Fruit fly (Drosophila melanogaster) whole organism, embryonic: ENCODE results near the gene CG14840.

ENCODE experiments used
- CG1024 ChIP-seq: fragments of 200-800 bp; sonication (Bioruptor generic); IDR thresholded peaks from 2 replicates; pipeline ENCODE4 v1.3.6; 2022; ENCODE audit warnings: missing biosample characterization, missing genetic modification characterization
- CG11560 ChIP-seq: fragments of 200-800 bp; sonication (Bioruptor generic); IDR thresholded peaks from 3 replicates; pipeline ENCODE4 v1.3.6; 2022; ENCODE audit warnings: missing biosample characterization, missing genetic modification characterization
- CG12219 ChIP-seq: fragments of 200-800 bp; sonication (Bioruptor generic); optimal IDR thresholded peaks from 3 replicates; lab custom pipeline; 2018; ENCODE audit warnings: missing biosample characterization, mild to moderate bottlenecking, missing genetic modification characterization
- CG13296 ChIP-seq: fragments of 200-800 bp; sonication (Bioruptor generic); optimal IDR thresholded peaks from 3 replicates; lab custom pipeline; 2018; ENCODE audit warnings: missing biosample characterization, mild to moderate bottlenecking, missing genetic modification characterization
- CG14050 ChIP-seq: fragments of 200-800 bp; sonication (Bioruptor generic); IDR thresholded peaks from 3 replicates; pipeline ENCODE4 v1.3.6; 2022; ENCODE audit warnings: missing biosample characterization, missing genetic modification characterization
- CG15073 ChIP-seq: fragments of 200-800 bp; sonication (Bioruptor generic); optimal IDR thresholded peaks from 2 replicates; lab custom pipeline; 2016; ENCODE audit warnings: missing biosample characterization, missing genetic modification characterization
- CG17568 ChIP-seq: fragments of 200-800 bp; sonication (Bioruptor generic); optimal IDR thresholded peaks from 2 replicates; lab custom pipeline; 2018; ENCODE audit warnings: missing biosample characterization, mild to moderate bottlenecking, missing genetic modification characterization, moderate library complexity
- CG18476 ChIP-seq: fragments of 200-800 bp; sonication (Bioruptor generic); optimal IDR thresholded peaks from 2 replicates; lab custom pipeline; 2016; ENCODE audit warnings: missing biosample characterization, mild to moderate bottlenecking, missing genetic modification characterization
- CG2116 ChIP-seq: fragments of 200-800 bp; sonication (Bioruptor generic); optimal IDR thresholded peaks from 3 replicates; lab custom pipeline; 2018; ENCODE audit warnings: missing biosample characterization, mild to moderate bottlenecking, missing genetic modification characterization
- CG2875 ChIP-seq: fragments of 200-800 bp; sonication (Bioruptor generic); optimal IDR thresholded peaks from 2 replicates; lab custom pipeline; 2017; ENCODE audit warnings: missing biosample characterization, mild to moderate bottlenecking, missing genetic modification characterization, missing genetic modification reagents
- CG43689 ChIP-seq: fragments of 200-800 bp; sonication (Bioruptor generic); IDR thresholded peaks from 2 replicates; pipeline ENCODE4 v1.3.6; 2022; ENCODE audit warnings: missing biosample characterization, missing genetic modification characterization
- CG4707 ChIP-seq: fragments of 200-800 bp; sonication (Bioruptor generic); optimal IDR thresholded peaks from 2 replicates; lab custom pipeline; 2018; ENCODE audit warnings: missing biosample characterization, mild to moderate bottlenecking, missing genetic modification characterization, moderate library complexity
- CG7987 ChIP-seq: fragments of 200-800 bp; sonication (Bioruptor generic); optimal IDR thresholded peaks from 2 replicates; lab custom pipeline; 2018; ENCODE audit warnings: missing biosample characterization, mild to moderate bottlenecking, missing genetic modification characterization, moderate library complexity
- CG8765 ChIP-seq: fragments of 200-800 bp; sonication (Bioruptor generic); IDR thresholded peaks from 2 replicates; pipeline ENCODE4 v1.3.6; 2022; ENCODE audit warnings: missing biosample characterization, missing genetic modification characterization
- CG9797 ChIP-seq: fragments of 200-800 bp; sonication (Bioruptor generic); optimal IDR thresholded peaks from 3 replicates; lab custom pipeline; 2018; ENCODE audit warnings: missing biosample characterization, mild to moderate bottlenecking, missing genetic modification characterization
- CHES-1-like ChIP-seq: fragments of 200-800 bp; sonication (Bioruptor generic); optimal IDR thresholded peaks from 2 replicates; lab custom pipeline; 2016; ENCODE audit warnings: missing biosample characterization, missing genetic modification characterization
- D ChIP-seq, 2 experiments: fragments of 200-800 bp in 1 of 2; fragments of >200 bp in 1 of 2; sonication (Bioruptor generic) in 1 of 2; optimal IDR thresholded peaks; 2 replicates in 1 of 2; 3 replicates in 1 of 2; lab custom pipeline; 2017; ENCODE audit warnings: mild to moderate bottlenecking in 1 of 2, missing biosample characterization in 1 of 2, missing genetic modification characterization in 1 of 2, missing genetic modification reagents in 1 of 2
- D19A ChIP-seq: fragments of 200-800 bp; optimal IDR thresholded peaks from 3 replicates; lab custom pipeline; 2019; ENCODE audit warnings: missing biosample characterization, mild to moderate bottlenecking, missing genetic modification characterization, moderate library complexity
- Drgx ChIP-seq: fragments of 200-800 bp; sonication (Bioruptor generic); IDR thresholded peaks from 2 replicates; pipeline ENCODE4 v1.3.6; 2022; ENCODE audit warnings: missing biosample characterization, missing genetic modification characterization
- Fer3 ChIP-seq: fragments of 200-800 bp; sonication (Bioruptor generic); optimal IDR thresholded peaks from 2 replicates; lab custom pipeline; 2018; ENCODE audit warnings: missing biosample characterization, mild to moderate bottlenecking, missing genetic modification characterization, moderate library complexity
- HLHmδ ChIP-seq: fragments of 200-800 bp; sonication (Bioruptor generic); optimal IDR thresholded peaks from 2 replicates; lab custom pipeline; 2018; ENCODE audit warnings: missing biosample characterization, mild to moderate bottlenecking, missing genetic modification characterization, moderate library complexity
- Hand ChIP-seq: fragments of 200-800 bp; sonication (Bioruptor generic); optimal IDR thresholded peaks from 2 replicates; lab custom pipeline; 2017; ENCODE audit warnings: mild to moderate bottlenecking, missing biosample characterization, missing genetic modification reagents, missing genetic modification characterization
- Hmr ChIP-seq: fragments of 200-800 bp; sonication (Bioruptor generic); optimal IDR thresholded peaks from 3 replicates; lab custom pipeline; 2017; ENCODE audit warnings: mild to moderate bottlenecking, missing biosample characterization, missing genetic modification reagents, missing genetic modification characterization
- Hr51 ChIP-seq, 2 experiments: fragments of 200-800 bp; sonication (Bioruptor generic); optimal IDR thresholded peaks; 2 replicates in 1 of 2; 3 replicates in 1 of 2; lab custom pipeline; 2016 to 2018; ENCODE audit warnings: missing biosample characterization in 2 of 2, missing genetic modification characterization in 2 of 2, mild to moderate bottlenecking in 1 of 2, moderate library complexity in 1 of 2
- Hsf ChIP-seq: fragments of 200-800 bp; sonication (Bioruptor generic); optimal IDR thresholded peaks from 3 replicates; lab custom pipeline; 2016; ENCODE audit warnings: missing biosample characterization, missing genetic modification characterization
- MBD-R2 ChIP-seq: fragments of 200-800 bp; sonication (Bioruptor generic); IDR thresholded peaks from 2 replicates; pipeline ENCODE4 v1.3.6; 2022; ENCODE audit warnings: missing biosample characterization, missing genetic modification characterization
- Mad ChIP-seq: fragments of 200-800 bp; sonication (Bioruptor generic); optimal IDR thresholded peaks from 2 replicates; lab custom pipeline; 2016; ENCODE audit warnings: missing biosample characterization, missing genetic modification characterization
- NFAT ChIP-seq: fragments of 200-800 bp; sonication (Bioruptor generic); IDR thresholded peaks from 2 replicates; pipeline ENCODE4 v1.3.6; 2022; ENCODE audit warnings: missing biosample characterization, missing genetic modification characterization
- YL-1 ChIP-seq: fragments of 200-800 bp; sonication (Bioruptor generic); optimal IDR thresholded peaks from 3 replicates; lab custom pipeline; 2017; ENCODE audit warnings: missing biosample characterization, mild to moderate bottlenecking, missing genetic modification characterization
- ab ChIP-seq: fragments of 200-800 bp; sonication (Bioruptor generic); optimal IDR thresholded peaks from 2 replicates; lab custom pipeline; 2016; ENCODE audit warnings: missing biosample characterization, missing genetic modification characterization
- az2 ChIP-seq: fragments of 200-800 bp; sonication (Bioruptor generic); optimal IDR thresholded peaks from 3 replicates; lab custom pipeline; 2016; ENCODE audit warnings: missing biosample characterization, missing genetic modification characterization
- cato ChIP-seq: fragments of 200-800 bp; sonication (Bioruptor generic); optimal IDR thresholded peaks from 2 replicates; lab custom pipeline; 2016; ENCODE audit warnings: missing biosample characterization, missing genetic modification characterization, borderline replicate concordance
- chm ChIP-seq: fragments of 200-800 bp; sonication (Bioruptor generic); IDR thresholded peaks from 2 replicates; pipeline ENCODE4 v1.3.6; 2022; ENCODE audit warnings: missing biosample characterization, missing genetic modification characterization
- ftz-f1 ChIP-seq: fragments of 200-800 bp; sonication (Bioruptor generic); optimal IDR thresholded peaks from 2 replicates; lab custom pipeline; 2016; ENCODE audit warnings: missing biosample characterization, missing genetic modification characterization
- gcm ChIP-seq: fragments of 200-800 bp; sonication (Bioruptor generic); optimal IDR thresholded peaks from 2 replicates; lab custom pipeline; 2019; ENCODE audit warnings: missing biosample characterization, mild to moderate bottlenecking, missing genetic modification characterization, moderate library complexity
- grn ChIP-seq: fragments of 200-800 bp; sonication (Bioruptor generic); optimal IDR thresholded peaks from 3 replicates; lab custom pipeline; 2017; ENCODE audit warnings: missing biosample characterization, missing genetic modification characterization
- jigr1 ChIP-seq: fragments of 200-800 bp; sonication (Bioruptor generic); IDR thresholded peaks from 3 replicates; pipeline ENCODE4 v1.3.6; 2022; ENCODE audit warnings: missing biosample characterization, missing genetic modification characterization
- lola ChIP-seq, 3 experiments: fragments of >200 bp in 2 of 3; fragments of 200-800 bp in 1 of 3; sonication (Bioruptor generic) in 1 of 3; optimal IDR thresholded peaks; 2 replicates each; lab custom pipeline; 2017 to 2019; ENCODE audit warnings: missing biosample characterization in 3 of 3, missing genetic modification characterization in 3 of 3, mild to moderate bottlenecking in 1 of 3, moderate library complexity in 1 of 3
- lov ChIP-seq, 2 experiments: fragments of 200-800 bp in 1 of 2; fragments of >200 bp in 1 of 2; sonication (Bioruptor generic) in 1 of 2; IDR thresholded peaks in 1 of 2; optimal IDR thresholded peaks in 1 of 2; 2 replicates in 1 of 2; 3 replicates in 1 of 2; pipeline versions ENCODE4 v1.3.6 to Lab custom; 2017 to 2022; ENCODE audit warnings: missing biosample characterization in 1 of 2, missing genetic modification characterization in 1 of 2
- nau ChIP-seq: fragments of 200-800 bp; sonication (Bioruptor generic); optimal IDR thresholded peaks from 3 replicates; lab custom pipeline; 2017; ENCODE audit warnings: missing biosample characterization, mild to moderate bottlenecking, missing genetic modification characterization, missing genetic modification reagents
- org-1 ChIP-seq: fragments of 200-800 bp; sonication (Bioruptor generic); optimal IDR thresholded peaks from 2 replicates; lab custom pipeline; 2017; ENCODE audit warnings: missing biosample characterization, missing genetic modification characterization
- phol ChIP-seq: fragments of 200-800 bp; sonication (Bioruptor generic); optimal IDR thresholded peaks from 3 replicates; lab custom pipeline; 2018; ENCODE audit warnings: missing biosample characterization, mild to moderate bottlenecking, missing genetic modification characterization, moderate library complexity
- run ChIP-seq: fragments of 200-800 bp; sonication (Bioruptor generic); optimal IDR thresholded peaks from 3 replicates; lab custom pipeline; 2018; ENCODE audit warnings: missing biosample characterization, mild to moderate bottlenecking, missing genetic modification characterization
- sens ChIP-seq: fragments of 200-800 bp; sonication (Bioruptor generic); peaks from one replicate; lab custom pipeline; 2016; ENCODE audit warnings: missing biosample characterization, missing genetic modification characterization
- sens-2 ChIP-seq: fragments of 200-800 bp; sonication (Bioruptor generic); IDR thresholded peaks from 2 replicates; pipeline ENCODE4 v1.3.6; 2022; ENCODE audit warnings: missing biosample characterization, missing genetic modification characterization
- stwl ChIP-seq: fragments of 200-800 bp; sonication (Bioruptor generic); optimal IDR thresholded peaks from 3 replicates; lab custom pipeline; 2018; ENCODE audit warnings: missing biosample characterization, mild to moderate bottlenecking, missing genetic modification characterization, moderate library complexity
- zen2 ChIP-seq: fragments of 200-800 bp; sonication (Bioruptor generic); IDR thresholded peaks from 3 replicates; pipeline ENCODE4 v1.3.6; 2022; ENCODE audit warnings: missing biosample characterization, missing genetic modification characterization; ENCODE audit not compliant: partially characterized antibody
- zfh2 ChIP-seq: fragments of 200-800 bp; sonication (Bioruptor generic); optimal IDR thresholded peaks from 2 replicates; lab custom pipeline; 2016; ENCODE audit warnings: missing biosample characterization, missing genetic modification characterization

Gene CG14840

DNA sequence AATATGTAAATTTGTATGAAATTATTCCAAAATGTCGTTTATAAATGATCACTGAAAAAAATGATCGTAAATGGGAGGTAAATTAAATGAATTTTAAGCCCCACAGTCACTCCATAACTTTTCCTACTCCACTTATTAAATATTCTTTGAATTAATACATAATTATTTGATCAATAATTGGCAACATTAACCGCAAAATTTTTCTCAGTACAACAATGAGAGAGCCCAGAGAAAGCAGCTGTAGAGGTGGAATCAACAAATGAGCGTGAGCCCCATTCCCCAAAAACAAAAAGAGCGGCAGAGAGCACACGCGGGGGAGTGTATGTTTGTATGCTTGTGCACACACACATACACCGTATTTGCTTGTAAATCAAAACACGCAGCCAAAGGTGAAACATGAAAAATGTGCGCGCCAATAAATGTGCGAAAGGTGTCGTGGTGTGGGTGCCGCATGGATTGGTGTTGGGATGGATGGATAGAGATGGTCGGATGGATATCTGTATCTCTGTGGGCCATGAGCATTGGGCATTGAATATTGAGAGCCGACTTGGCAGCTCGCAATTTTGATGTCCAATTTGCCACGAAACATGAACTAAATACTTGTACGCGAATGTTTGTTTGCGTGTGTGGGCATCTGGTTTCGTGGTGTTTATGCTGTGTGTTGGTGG is 22.9 kb upstream of the CG14840 start (continued):
- peak; percentile 74 for TF ChIP-seq D (optimal IDR thresholded peaks at IDR 0.05; lab: Kevin White, UChicago)
- peak; percentile 97 for TF ChIP-seq D (GFP tag; optimal IDR thresholded peaks at IDR 0.05; lab: Kevin White, UChicago)
- TF ChIP-seq Hr51 (GFP tag; optimal IDR thresholded peaks at IDR 0.05; lab: Kevin White, UChicago) = peak; percentile 95 to 99
- peak; percentile 98 for TF ChIP-seq phol (tag; lab: Kevin White, UChicago)
- no peak for TF ChIP-seq HLHmδ
- TF ChIP-seq az2 (GFP tag; lab: Kevin White, UChicago) = peak; percentile 99
- peak; percentile 88 for TF ChIP-seq CG2116 (GFP tag; lab: Kevin White, UChicago)
- no peak for TF ChIP-seq CG1024 (GFP tag; lab: Robert Waterston, UW)
- TF ChIP-seq CG43689 (GFP tag; lab: Robert Waterston, UW) = no peak
- peak; percentile 96 for TF ChIP-seq CG4707
- TF ChIP-seq CG11560 = no peak
- TF ChIP-seq org-1 (GFP tag; lab: Kevin White, UChicago) = peak; percentile 97
- peak; percentile 96 for TF ChIP-seq Hand
- TF ChIP-seq run (tag; lab: Kevin White, UChicago) = peak; percentile 97
- peak; percentile 97 for TF ChIP-seq cato
- peak; percentile 98 for TF ChIP-seq CG2875
- TF ChIP-seq grn (GFP tag; lab: Kevin White, UChicago) = peak; percentile 87
- peak in 2 of 3 experiments; percentile 48 to 97 for TF ChIP-seq lola (GFP tag; optimal IDR thresholded peaks at IDR 0.05; lab: Kevin White, UChicago)
- peak; percentile 91 for TF ChIP-seq zfh2
- TF ChIP-seq Fer3 = peak; percentile 99
- TF ChIP-seq Mad = peak; percentile 97
- peak; percentile 26 for TF ChIP-seq CG9797 (GFP tag; lab: Kevin White, UChicago)
- peak; percentile 93 for TF ChIP-seq CHES-1-like (GFP tag; lab: Kevin White, UChicago)
- TF ChIP-seq lov (optimal IDR thresholded peaks at IDR 0.05; lab: Kevin White, UChicago) = no peak
- no peak for TF ChIP-seq lov (GFP tag; IDR thresholded peaks at IDR 0.05; lab: Robert Waterston, UW)
- TF ChIP-seq D19A (tag; lab: Kevin White, UChicago) = peak; percentile 96
- TF ChIP-seq Hsf (GFP tag; lab: Kevin White, UChicago) = peak; percentile 99
- peak; percentile 49 for TF ChIP-seq ftz-f1 (GFP tag; lab: Kevin White, UChicago)
- no peak for TF ChIP-seq MBD-R2 (GFP tag; lab: Robert Waterston, UW)
- peak; percentile 96 for TF ChIP-seq CG7987
- TF ChIP-seq CG8765 = no peak
- peak; percentile 98 for TF ChIP-seq CG17568 (GFP tag; lab: Kevin White, UChicago)
- peak; percentile 99 for TF ChIP-seq Hmr (GFP tag; lab: Kevin White, UChicago)
- peak; percentile 84 for TF ChIP-seq CG15073 (GFP tag; lab: Kevin White, UChicago)
- peak; percentile 98 for TF ChIP-seq nau
- peak; percentile 93 for TF ChIP-seq YL-1 (GFP tag; lab: Kevin White, UChicago)
- peak; percentile 98 for TF ChIP-seq CG18476
- no peak for TF ChIP-seq chm (GFP tag; lab: Robert Waterston, UW)
- TF ChIP-seq CG14050 (GFP tag; lab: Robert Waterston, UW) = no peak
- no peak for TF ChIP-seq NFAT (GFP tag; lab: Robert Waterston, UW)
- TF ChIP-seq CG12219 (GFP tag; lab: Kevin White, UChicago) = peak; percentile 98
- no peak for TF ChIP-seq jigr1 (GFP tag; lab: Robert Waterston, UW)
- no peak for TF ChIP-seq zen2 (GFP tag; lab: Robert Waterston, UW)
- peak; percentile 98 for TF ChIP-seq gcm
- TF ChIP-seq Drgx = no peak
- TF ChIP-seq stwl = peak; percentile 46
- peak; percentile 97 for TF ChIP-seq CG13296 (GFP tag; lab: Kevin White, UChicago)
- peak; percentile 74 for TF ChIP-seq ab (GFP tag; lab: Kevin White, UChicago)
- TF ChIP-seq sens-2 (GFP tag; lab: Robert Waterston, UW) = no peak
- peak; percentile 99 for TF ChIP-seq sens (GFP tag; lab: Kevin White, UChicago)
